Worm (Caenorhabditis elegans) whole organism, L4 larva: ENCODE measurements around the gene srz-6.

Source experiments
- D1046.2 ChIP-seq: fragments of 200-800 bp; sonication (Bioruptor generic); IDR thresholded peaks from 2 replicates; pipeline ENCODE4 v1.3.6; 2022; ENCODE audit warnings: missing genetic modification characterization, missing compliant biosample characterization
- F26F4.8 ChIP-seq: fragments of 200-800 bp; sonication (Bioruptor generic); conservative IDR thresholded peaks from 2 replicates; pipeline ENCODE4 v1.3.6; 2022; ENCODE audit warnings: missing genetic modification characterization, missing compliant biosample characterization
- F44E2.7 ChIP-seq: fragments of 200-800 bp; sonication (Bioruptor generic); IDR thresholded peaks from 2 replicates; pipeline ENCODE4 v2.1.2; 2022; ENCODE audit warnings: missing genetic modification characterization, missing compliant biosample characterization
- F49E8.2 ChIP-seq: sonication (generic microtip); optimal IDR thresholded peaks from 2 replicates; lab custom pipeline; 2016; ENCODE audit warnings: missing compliant biosample characterization, mild to moderate bottlenecking, missing genetic modification characterization, borderline replicate concordance
- T26A8.4 ChIP-seq: fragments of 200-800 bp; sonication (Bioruptor generic); IDR thresholded peaks from 2 replicates; pipeline ENCODE4 v1.3.6; 2022; ENCODE audit warnings: missing genetic modification characterization, missing compliant biosample characterization
- Y105C5A.15 ChIP-seq: fragments of 200-800 bp; sonication (Bioruptor generic); IDR thresholded peaks from 2 replicates; pipeline ENCODE4 v1.3.6; 2022; ENCODE audit warnings: missing genetic modification characterization, missing compliant biosample characterization
- aha-1 ChIP-seq: fragments of 150-350 bp; peaks from one replicate; lab custom pipeline; 2014; ENCODE audit warnings: missing biosample characterization, missing genetic modification characterization
- ces-1 ChIP-seq: fragments of 150-350 bp; sonication (generic microtip); optimal IDR thresholded peaks from 4 replicates; lab custom pipeline; 2014; ENCODE audit warnings: missing biosample characterization, missing genetic modification reagents, missing genetic modification characterization
- cey-2 ChIP-seq: sonication (generic microtip); optimal IDR thresholded peaks from 3 replicates; lab custom pipeline; 2017; ENCODE audit warnings: missing genetic modification characterization, mild to moderate bottlenecking, missing compliant biosample characterization, antibody characterized with exemption, borderline replicate concordance; ENCODE audit not compliant: insufficient read depth
- ctbp-1 ChIP-seq: fragments of 200-800 bp; sonication (Bioruptor generic); IDR thresholded peaks from 2 replicates; pipeline ENCODE4 v1.3.6; 2022; ENCODE audit warnings: missing genetic modification reagents, missing genetic modification characterization, missing compliant biosample characterization
- daf-12 ChIP-seq: fragments of 150-350 bp; optimal IDR thresholded peaks from 2 replicates; lab custom pipeline; 2014; ENCODE audit warnings: missing biosample characterization, missing genetic modification reagents, missing genetic modification characterization
- daf-16 ChIP-seq, 3 experiments: sonication (generic microtip); optimal IDR thresholded peaks; 2 replicates each; lab custom pipeline; 2016 to 2017; ENCODE audit warnings: missing genetic modification characterization in 3 of 3, missing genetic modification reagents in 3 of 3, mild to moderate bottlenecking in 2 of 3, missing compliant biosample characterization in 2 of 3, missing biosample characterization in 1 of 3, moderate library complexity in 1 of 3
- dmd-6 ChIP-seq: fragments of 200-800 bp; sonication (Bioruptor generic); IDR thresholded peaks from 2 replicates; pipeline ENCODE4 v1.3.6; 2022; ENCODE audit warnings: missing genetic modification reagents, missing genetic modification characterization, missing compliant biosample characterization
- dve-1 ChIP-seq: sonication (generic microtip); optimal IDR thresholded peaks from 2 replicates; lab custom pipeline; 2017; ENCODE audit warnings: antibody characterized with exemption, mild to moderate bottlenecking, missing genetic modification characterization, missing compliant biosample characterization; ENCODE audit not compliant: insufficient read depth
- egl-27 ChIP-seq: sonication (generic microtip); optimal IDR thresholded peaks from 3 replicates; lab custom pipeline; 2017; ENCODE audit warnings: missing biosample characterization, missing genetic modification reagents, missing genetic modification characterization
- egl-43 ChIP-seq: fragments of 200-800 bp; sonication (Bioruptor generic); IDR thresholded peaks from 2 replicates; pipeline ENCODE4 v1.3.6; 2022; ENCODE audit warnings: missing genetic modification reagents, missing genetic modification characterization, missing compliant biosample characterization
- hlh-11 ChIP-seq: fragments of 200-800 bp; sonication (Bioruptor generic); optimal IDR thresholded peaks from 2 replicates; lab custom pipeline; 2018; ENCODE audit warnings: mild to moderate bottlenecking, missing genetic modification characterization, missing compliant biosample characterization
- hmg-1.1 ChIP-seq: fragments of 200-800 bp; sonication (Bioruptor generic); IDR thresholded peaks from 2 replicates; pipeline ENCODE4 v1.3.6; 2022; ENCODE audit warnings: missing genetic modification reagents, missing genetic modification characterization, missing compliant biosample characterization
- lim-7 ChIP-seq: fragments of 200-800 bp; sonication (Bioruptor generic); IDR thresholded peaks from 2 replicates; pipeline ENCODE4 v1.3.6; 2022; ENCODE audit warnings: missing genetic modification characterization, missing compliant biosample characterization
- lin-38 ChIP-seq: fragments of 200-800 bp; sonication (Bioruptor generic); IDR thresholded peaks from 2 replicates; pipeline ENCODE4 v1.3.6; 2022; ENCODE audit warnings: missing genetic modification reagents, missing genetic modification characterization, missing compliant biosample characterization
- lsy-2 ChIP-seq, 2 experiments: fragments of 150-350 bp in 1 of 2; sonication (generic microtip) in 1 of 2; optimal IDR thresholded peaks; 2 replicates each; lab custom pipeline; 2014 to 2017; ENCODE audit warnings: missing biosample characterization in 2 of 2, missing genetic modification characterization in 2 of 2
- madf-5 ChIP-seq, 2 experiments: fragments of 200-800 bp; sonication (Bioruptor generic); IDR thresholded peaks; 2 replicates each; pipeline ENCODE4 v1.3.6; 2022; ENCODE audit warnings: missing compliant biosample characterization in 2 of 2, missing genetic modification characterization in 2 of 2
- madf-9 ChIP-seq: fragments of 200-800 bp; sonication (Bioruptor generic); conservative IDR thresholded peaks from 2 replicates; pipeline ENCODE4 v1.3.6; 2022; ENCODE audit warnings: missing genetic modification reagents, missing genetic modification characterization, missing compliant biosample characterization
- mdt-29 ChIP-seq: fragments of 200-800 bp; sonication (Bioruptor generic); IDR thresholded peaks from 2 replicates; pipeline ENCODE4 v1.3.6; 2022; ENCODE audit warnings: missing genetic modification reagents, missing genetic modification characterization, missing compliant biosample characterization
- mep-1 ChIP-seq: fragments of 150-350 bp; sonication (generic microtip); optimal IDR thresholded peaks from 3 replicates; lab custom pipeline; 2014; ENCODE audit warnings: missing biosample characterization, missing genetic modification characterization
- mes-2 ChIP-seq: sonication (generic microtip); optimal IDR thresholded peaks from 2 replicates; lab custom pipeline; 2016; ENCODE audit warnings: missing genotype, mild to moderate bottlenecking, missing genetic modification characterization, missing compliant biosample characterization; ENCODE audit not compliant: poor library complexity, severe bottlenecking
- nhr-237 ChIP-seq: sonication (generic microtip); optimal IDR thresholded peaks from 2 replicates; lab custom pipeline; 2017; ENCODE audit warnings: missing biosample characterization, missing genetic modification characterization
- nhr-28 ChIP-seq: fragments of 150-350 bp; optimal IDR thresholded peaks from 2 replicates; lab custom pipeline; 2014; ENCODE audit warnings: missing biosample characterization, missing genetic modification characterization
- nhr-42 ChIP-seq: fragments of 200-800 bp; sonication (Bioruptor generic); IDR thresholded peaks from 2 replicates; pipeline ENCODE4 v1.3.6; 2022; ENCODE audit warnings: missing genetic modification characterization, missing compliant biosample characterization
- nhr-48 ChIP-seq: sonication (generic microtip); optimal IDR thresholded peaks from 2 replicates; lab custom pipeline; 2016; ENCODE audit warnings: mild to moderate bottlenecking, missing genetic modification characterization, missing compliant biosample characterization
- php-3 ChIP-seq: fragments of 200-800 bp; sonication (Bioruptor generic); IDR thresholded peaks from 2 replicates; pipeline ENCODE4 v1.3.6; 2022; ENCODE audit warnings: missing genetic modification reagents, missing genetic modification characterization, missing compliant biosample characterization
- rbr-2 ChIP-seq: sonication (generic microtip); optimal IDR thresholded peaks from 2 replicates; lab custom pipeline; 2016; ENCODE audit warnings: missing genotype, missing genetic modification characterization, missing compliant biosample characterization
- set-16 ChIP-seq: fragments of 200-800 bp; sonication (Bioruptor generic); IDR thresholded peaks from 2 replicates; pipeline ENCODE4 v1.3.6; 2022; ENCODE audit warnings: missing genetic modification reagents, missing genetic modification characterization, missing compliant biosample characterization
- spr-1 ChIP-seq: sonication (generic microtip); optimal IDR thresholded peaks from 2 replicates; lab custom pipeline; 2016; ENCODE audit warnings: mild to moderate bottlenecking, missing genetic modification characterization, missing compliant biosample characterization
- tra-1 ChIP-seq: fragments of 200-800 bp; sonication (Bioruptor generic); IDR thresholded peaks from 2 replicates; pipeline ENCODE4 v1.3.6; 2022; ENCODE audit warnings: missing genetic modification reagents, missing genetic modification characterization, missing compliant biosample characterization
- unc-130 ChIP-seq: sonication (generic microtip); optimal IDR thresholded peaks from 2 replicates; lab custom pipeline; 2016; ENCODE audit warnings: missing genetic modification reagents, missing genetic modification characterization, missing compliant biosample characterization
- unc-62 ChIP-seq, 3 experiments: fragments of 150-350 bp in 1 of 3; sonication (generic microtip); optimal IDR thresholded peaks in 2 of 3; peaks in 1 of 3; 1 replicate in 1 of 3; 2 replicates in 2 of 3; lab custom pipeline; 2014 to 2017; ENCODE audit warnings: missing biosample characterization in 3 of 3, missing genetic modification characterization in 3 of 3, missing genetic modification reagents in 3 of 3, missing genotype in 1 of 3
- zag-1 ChIP-seq: fragments of 150-350 bp; optimal IDR thresholded peaks from 2 replicates; lab custom pipeline; 2014; ENCODE audit warnings: missing biosample characterization, missing genetic modification characterization
- zfp-3 ChIP-seq: fragments of 200-800 bp; sonication (Bioruptor generic); conservative IDR thresholded peaks from 2 replicates; pipeline ENCODE4 v1.3.6; 2022; ENCODE audit warnings: missing genetic modification reagents, missing genetic modification characterization, missing compliant biosample characterization
- zip-11 ChIP-seq: fragments of 200-800 bp; sonication (Bioruptor generic); IDR thresholded peaks from 2 replicates; pipeline ENCODE4 v1.3.6; 2022; ENCODE audit warnings: missing genetic modification characterization, missing compliant biosample characterization
- ztf-7 ChIP-seq: fragments of 150-350 bp; optimal IDR thresholded peaks from 2 replicates; lab custom pipeline; 2014; ENCODE audit warnings: missing biosample characterization, missing genetic modification characterization

Gene srz-6

DNA sequence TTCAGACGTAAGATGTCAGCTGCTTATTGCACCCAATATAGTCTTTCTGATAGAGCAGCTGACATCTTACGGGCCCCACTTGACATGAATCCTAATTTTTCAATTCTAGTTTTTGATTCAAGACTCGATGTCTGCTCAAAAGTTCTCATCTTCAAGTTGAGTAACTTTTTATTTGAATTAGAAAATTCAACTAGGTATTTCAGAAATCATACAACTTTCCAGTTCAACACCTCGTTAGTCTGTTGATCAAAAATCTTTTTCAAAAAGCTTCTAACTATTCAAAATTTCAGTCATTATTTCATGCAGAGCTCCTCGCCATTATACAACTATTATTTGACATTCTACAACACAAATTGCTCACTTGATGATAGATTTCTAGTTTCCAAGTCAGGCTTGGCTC lies 19.8 kb downstream of the srz-6 start, which contains the start of gene srh-73:
TSS of gene srh-73 (plus strand) at position 301 of the 400 bp plus-strand sequence.
- TF ChIP-seq ztf-7, result no peak
- no peak for TF ChIP-seq mes-2
- TF ChIP-seq lim-7, result no peak
- TF ChIP-seq nhr-48, result no peak
- TF ChIP-seq nhr-28 (tag; lab: Kevin White, UChicago), result no peak
- no peak for TF ChIP-seq hlh-11
- no peak for TF ChIP-seq unc-130
- TF ChIP-seq madf-5 (GFP tag; IDR thresholded peaks at IDR 0.05; lab: Robert Waterston, UW), result no peak
- no peak for TF ChIP-seq daf-12 (tag; lab: Kevin White, UChicago)
- no peak for TF ChIP-seq aha-1 (tag; lab: Kevin White, UChicago)
- no peak for TF ChIP-seq Y105C5A.15 (GFP tag; lab: Robert Waterston, UW)
- TF ChIP-seq rbr-2, result no peak
- TF ChIP-seq, all 104 proteins: peak for 0

DNA sequence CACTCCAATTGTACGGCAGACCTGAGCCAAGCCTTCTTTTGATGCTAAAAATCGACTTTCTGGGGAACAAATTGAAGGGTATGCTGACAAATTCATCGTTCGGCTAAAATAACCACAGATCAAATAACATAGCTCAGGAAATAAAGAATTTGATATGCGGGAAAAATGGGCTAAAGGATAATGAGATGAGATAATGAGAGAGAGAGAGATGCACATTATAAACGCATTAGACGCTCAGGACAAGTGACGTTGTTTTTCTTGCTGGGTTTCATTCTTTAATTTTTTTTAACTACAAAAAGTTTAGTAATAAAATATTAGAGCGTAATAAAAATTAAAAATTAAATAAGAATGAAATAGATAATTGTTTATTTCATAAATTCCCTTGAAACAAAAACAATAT lies 22.6 kb downstream of the srz-6 start, which contains the start of gene srh-69:
TSS of gene srh-69 (minus strand) at position 101 of the 400 bp plus-strand sequence.
- TF ChIP-seq hmg-1.1 (GFP tag; lab: Robert Waterston, UW), result no peak
- TF ChIP-seq F26F4.8 (GFP tag; lab: Robert Waterston, UW), result no peak
- TF ChIP-seq zfp-3 (GFP tag; lab: Robert Waterston, UW), result no peak
- no peak for TF ChIP-seq zag-1 (tag; lab: Kevin White, UChicago)
- no peak for TF ChIP-seq madf-9 (GFP tag; lab: Robert Waterston, UW)
- no peak for TF ChIP-seq lim-7
- no peak for TF ChIP-seq F44E2.7 (GFP tag; lab: Robert Waterston, UW)
- TF ChIP-seq egl-43 (GFP tag; lab: Robert Waterston, UW), result no peak
- TF ChIP-seq D1046.2 (GFP tag; lab: Robert Waterston, UW), result no peak
- TF ChIP-seq mep-1 (tag; lab: Kevin White, UChicago), result no peak
- TF ChIP-seq ces-1 (GFP tag; lab: Kevin White, UChicago), result no peak
- no peak for TF ChIP-seq php-3 (GFP tag; lab: Robert Waterston, UW)

DNA sequence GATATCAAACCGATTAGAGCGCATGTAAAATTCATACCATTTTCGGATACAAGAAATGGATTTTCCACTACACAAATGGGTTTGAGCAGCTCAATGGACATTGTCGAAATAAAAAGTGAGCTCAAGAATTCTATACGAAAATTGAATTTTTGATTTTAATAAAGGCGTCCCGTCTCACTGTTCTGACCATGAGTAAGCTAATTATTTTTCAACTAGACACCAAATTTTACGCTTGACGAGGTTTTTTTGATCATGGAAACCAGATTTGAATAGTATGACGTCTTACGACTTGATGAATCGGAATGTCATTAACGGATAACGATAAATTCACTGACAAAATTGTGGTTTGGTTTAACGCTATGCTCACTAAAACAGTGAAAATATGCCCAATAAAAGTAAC lies 24.3 kb downstream of the srz-6 start, which contains the start of gene srh-61:
TSS of gene srh-61 (minus strand) at position 101 of the 400 bp plus-strand sequence.
- TF ChIP-seq unc-62 (GFP tag; optimal IDR thresholded peaks at IDR 0.05 in 1 of 2; lab: Kevin White, UChicago) (peak in 1 of 2 experiments; percentile 49), unc-62 (tag; optimal IDR thresholded peaks at IDR 0.05; lab: Kevin White, UChicago) (no peak), F49E8.2 (tag; lab: Kevin White, UChicago) (no peak)

DNA sequence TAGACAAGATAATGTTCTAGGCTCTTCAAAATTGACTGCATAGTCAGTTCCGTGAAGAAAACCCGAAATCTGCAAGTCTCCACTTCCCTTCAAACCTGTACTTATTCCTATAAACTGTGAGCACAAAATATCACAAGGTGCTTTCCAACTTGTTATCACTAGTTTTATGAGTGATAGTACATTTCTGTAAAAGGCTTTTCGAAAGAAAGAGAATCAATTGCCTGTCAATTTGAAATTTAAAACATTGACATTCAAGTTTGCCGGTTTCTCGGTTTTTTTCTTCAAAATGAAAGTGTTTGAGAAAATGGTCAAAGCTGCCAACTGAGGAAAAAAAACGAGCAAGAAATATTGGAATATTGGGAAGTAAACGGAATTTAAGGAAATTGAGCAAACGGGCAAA lies 26.0 kb downstream of the srz-6 start:
- TF ChIP-seq php-3 (GFP tag; lab: Robert Waterston, UW), result peak; percentile 38; the same call in 1 of the 2 replicates
- peak; percentile 23; the same call in 1 of the 2 replicates for TF ChIP-seq dmd-6 (GFP tag; lab: Robert Waterston, UW)
- peak; percentile 22 for TF ChIP-seq hlh-11
- peak; percentile 72 for TF ChIP-seq dve-1 (tag; lab: Kevin White, UChicago)
- 0 out of 2 replicates have a peak, but pooled peaks have one; percentile 9 for TF ChIP-seq mdt-29
- peak; percentile 4 for TF ChIP-seq nhr-28 (tag; lab: Kevin White, UChicago)
- TF ChIP-seq unc-62 (GFP tag; optimal IDR thresholded peaks at IDR 0.05 in 1 of 2; lab: Kevin White, UChicago), result peak in 1 of 2 experiments; percentile 47
- TF ChIP-seq unc-62 (tag; optimal IDR thresholded peaks at IDR 0.05; lab: Kevin White, UChicago), result no peak
- no peak for TF ChIP-seq spr-1 (tag; lab: Kevin White, UChicago)
- no peak for TF ChIP-seq T26A8.4 (GFP tag; lab: Robert Waterston, UW)
- no peak for TF ChIP-seq daf-16 (GFP tag; optimal IDR thresholded peaks at IDR 0.05; lab: Kevin White, UChicago)
- TF ChIP-seq daf-16 (tag; optimal IDR thresholded peaks at IDR 0.05; lab: Kevin White, UChicago), result peak; percentile 45

DNA sequence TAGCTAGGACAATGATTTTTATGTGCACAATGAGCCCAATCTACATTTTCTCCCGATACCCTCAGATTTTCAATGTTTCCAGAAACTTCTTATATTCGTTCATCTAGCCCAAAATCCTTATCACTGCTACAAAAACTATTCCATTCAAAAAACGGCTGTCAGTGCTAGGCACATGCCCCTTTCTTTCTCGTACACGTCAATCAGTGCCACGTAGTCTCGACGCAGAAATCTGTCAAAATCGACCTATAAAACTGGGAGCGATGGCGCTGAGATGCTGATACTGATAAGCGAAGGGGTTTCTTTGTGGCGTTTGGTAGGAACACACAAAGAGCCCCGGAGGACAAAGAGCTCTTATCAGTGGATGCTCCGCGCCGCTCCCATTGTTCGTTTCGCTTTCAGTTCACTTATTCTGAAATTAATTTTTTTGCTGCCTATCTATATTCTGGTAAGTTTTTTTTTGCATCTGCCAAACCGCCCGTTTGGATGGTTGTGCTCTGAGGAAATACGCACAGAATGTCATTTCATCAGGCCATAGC lies 26.8 kb downstream of the srz-6 start, which contains the start of gene srh-70:
TSS of gene srh-70 (minus strand) at position 51 of the 536 bp plus-strand sequence.
- TF ChIP-seq tra-1 (GFP tag; lab: Robert Waterston, UW) (peak; percentile 91), nhr-237 (tag; lab: Kevin White, UChicago) (no peak), nhr-48 (peak; percentile 65), set-16 (GFP tag; lab: Robert Waterston, UW) (peak; percentile 69), D1046.2 (GFP tag; lab: Robert Waterston, UW) (no peak), php-3 (GFP tag; lab: Robert Waterston, UW) (peak; percentile 95), lsy-2 (tag; optimal IDR thresholded peaks at IDR 0.05; lab: Kevin White, UChicago) (no peak), cey-2 (tag; lab: Kevin White, UChicago) (no peak), zip-11 (GFP tag; lab: Robert Waterston, UW) (no peak), spr-1 (tag; lab: Kevin White, UChicago) (peak; percentile 36), egl-27 (tag; lab: Kevin White, UChicago) (no peak), nhr-42 (no peak), ctbp-1 (peak; percentile 44; the same call in 1 of the 2 replicates), F49E8.2 (tag; lab: Kevin White, UChicago) (no peak), lin-38 (0 out of 2 replicates have a peak, but pooled peaks have one; percentile 50), ztf-7 (no peak)
